Worm (Caenorhabditis elegans) whole organism, L3 larva: Measurements from ENCODE around the gene srz-44.

Experiments used
- ama-1 ChIP-seq: fragments of 150-350 bp; optimal IDR thresholded peaks from 2 replicates; lab custom pipeline; 2018
- lin-39 ChIP-seq: fragments of 150-350 bp; optimal IDR thresholded peaks from 2 replicates; lab custom pipeline; 2018; ENCODE audit warnings: missing biosample characterization, missing genetic modification reagents, missing genetic modification characterization
- mdl-1 ChIP-seq: fragments of 150-350 bp; optimal IDR thresholded peaks from 2 replicates; lab custom pipeline; 2014; ENCODE audit warnings: missing biosample characterization, missing genetic modification characterization
- nhr-237 ChIP-seq: fragments of 150-350 bp; optimal IDR thresholded peaks from 2 replicates; lab custom pipeline; 2014; ENCODE audit warnings: missing biosample characterization, missing genetic modification characterization
- nhr-25 ChIP-seq: sonication (generic microtip); optimal IDR thresholded peaks from 2 replicates; lab custom pipeline; 2017; ENCODE audit warnings: missing biosample characterization, missing genetic modification characterization
- skn-1 ChIP-seq: fragments of 150-350 bp; optimal IDR thresholded peaks from 2 replicates; lab custom pipeline; 2014; ENCODE audit warnings: missing biosample characterization, missing genetic modification characterization

- TF ChIP-seq ama-1 (lab: Kevin White, UChicago) (no peak), skn-1 (no peak), nhr-25 (tag; lab: Kevin White, UChicago) (no peak), lin-39 (no peak), nhr-237 (no peak), mdl-1 (tag; lab: Kevin White, UChicago) (no peak)
Measured at ce11 chrV:15666718-15667117, 28.0 kb upstream of the srz-44 start.
